Worm (Caenorhabditis elegans) whole organism, early embryonic: Measurements from ENCODE around the gene F49F1.14.
"Not testable (repeated sequence)": the region's sequence is repeated elsewhere in the genome, so short reads cannot be mapped to it uniquely, and the experiment has no call there.

ENCODE experiments used
- B0310.2 ChIP-seq: sonication (generic microtip); optimal IDR thresholded peaks from 2 replicates; lab custom pipeline; 2016; ENCODE audit warnings: mild to moderate bottlenecking, missing genetic modification characterization, missing compliant biosample characterization
- F13C5.2 ChIP-seq: sonication (generic microtip); optimal IDR thresholded peaks from 2 replicates; lab custom pipeline; 2017; ENCODE audit warnings: mild to moderate bottlenecking, missing genetic modification characterization, inconsistent platforms, missing compliant biosample characterization
- aly-1 ChIP-seq: sonication (generic microtip); optimal IDR thresholded peaks from 2 replicates; lab custom pipeline; 2016; ENCODE audit warnings: missing genetic modification characterization, missing compliant biosample characterization
- ama-1 ChIP-seq: fragments of 150-350 bp; optimal IDR thresholded peaks from 2 replicates; lab custom pipeline; 2014
- ets-7 ChIP-seq: sonication (generic microtip); optimal IDR thresholded peaks from 2 replicates; lab custom pipeline; 2016; ENCODE audit warnings: missing genotype, missing genetic modification characterization, missing compliant biosample characterization
- hnd-1 ChIP-seq: sonication (generic microtip); optimal IDR thresholded peaks from 2 replicates; lab custom pipeline; 2016; ENCODE audit warnings: missing genetic modification characterization, missing compliant biosample characterization
- pes-1 ChIP-seq: fragments of 200-800 bp; sonication (Bioruptor generic); IDR thresholded peaks from 2 replicates; pipeline ENCODE4 v1.3.6; 2022; ENCODE audit warnings: missing genetic modification reagents, missing genetic modification characterization, missing compliant biosample characterization
- scrt-1 ChIP-seq: fragments of 200-800 bp; sonication (Bioruptor generic); IDR thresholded peaks from 2 replicates; pipeline ENCODE4 v1.3.6; 2022; ENCODE audit warnings: missing genetic modification characterization, missing compliant biosample characterization
- sea-1 ChIP-seq: fragments of 200-800 bp; sonication (Bioruptor generic); conservative IDR thresholded peaks from 2 replicates; pipeline ENCODE4 v1.3.6; 2022; ENCODE audit warnings: missing genetic modification characterization, missing compliant biosample characterization
- tbx-11 ChIP-seq: fragments of 200-800 bp; sonication (Bioruptor generic); IDR thresholded peaks from 2 replicates; pipeline ENCODE4 v1.3.6; 2022; ENCODE audit warnings: missing genetic modification characterization, missing compliant biosample characterization
- tra-4 ChIP-seq: sonication (generic microtip); optimal IDR thresholded peaks from 2 replicates; lab custom pipeline; 2017; ENCODE audit warnings: missing genetic modification characterization, missing compliant biosample characterization

- not testable (repeated sequence) for TF ChIP-seq ama-1; sea-1; tbx-11 (GFP tag; lab: Robert Waterston, UW); B0310.2 (tag; lab: Kevin White, UChicago); pes-1 (GFP tag; lab: Robert Waterston, UW); tra-4; scrt-1 (GFP tag; lab: Robert Waterston, UW); F13C5.2 (tag; lab: Kevin White, UChicago); hnd-1 (tag; lab: Kevin White, UChicago); aly-1 (tag; lab: Kevin White, UChicago); ets-7 (tag; lab: Kevin White, UChicago)
These were observed 13.4 kb upstream of the F49F1.14 start, which contains the start of gene F49F1.7 for ce11 chrIV:4125657-4126056.
